Worm (Caenorhabditis elegans): ENCODE results near the gene cbp-2.
A peak's percentile ranks its signal among the peaks of the same experiment; 100 is the strongest.

The cbp-2 gene

DNA sequence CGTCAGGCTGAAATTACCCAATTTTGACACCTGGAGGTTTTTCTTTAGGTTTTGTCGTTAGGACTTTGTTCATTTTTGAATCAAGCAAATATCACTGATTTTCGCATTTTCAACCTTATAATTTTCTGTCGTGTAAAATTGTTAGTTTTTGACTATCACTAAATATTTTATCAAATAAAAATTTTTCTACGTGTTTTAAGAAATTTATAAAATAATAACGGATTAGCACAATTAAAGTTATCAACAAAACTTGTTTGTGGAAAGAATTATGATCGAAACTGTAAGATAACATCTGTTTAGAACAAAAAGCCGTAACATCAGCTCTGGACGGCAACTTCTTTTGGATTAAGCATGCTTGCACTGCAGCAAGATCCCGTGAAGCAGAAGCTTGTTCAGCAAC lies at the start of gene cbp-2:
Gene cbp-2, plus strand, starts transcription at position 301 of the 400 bp plus-strand sequence.
- TF ChIP-seq Y22D7AL.16 (tag; optimal IDR thresholded peaks at IDR 0.05) (no peak), elt-4 (tag; optimal IDR thresholded peaks at IDR 0.05) (no peak), unc-42 (tag; optimal IDR thresholded peaks at IDR 0.05) (no peak), sox-2 (GFP tag; IDR thresholded peaks at IDR 0.05) (no peak), hlh-6 (tag; optimal IDR thresholded peaks at IDR 0.05) (no peak), npax-4 (tag; optimal IDR thresholded peaks at IDR 0.05) (no peak), pax-1 (tag; optimal IDR thresholded peaks at IDR 0.05) (no peak), ceh-24 (tag; optimal IDR thresholded peaks at IDR 0.05) (no peak), elt-2 (tag; optimal IDR thresholded peaks at IDR 0.05) (no peak), ceh-48 (tag; optimal IDR thresholded peaks at IDR 0.05) (no peak), ceh-30 (tag; optimal IDR thresholded peaks at IDR 0.05) (no peak), dve-1 (tag; optimal IDR thresholded peaks at IDR 0.05) (no peak), K09A11.1 (tag; optimal IDR thresholded peaks at IDR 0.05; ENCODE audit: insufficient read depth) (no peak), unc-3 (GFP tag; conservative IDR thresholded peaks at IDR 0.05) (no peak), unc-3 (tag; optimal IDR thresholded peaks at IDR 0.05) (no peak), unc-55 (GFP tag; optimal IDR thresholded peaks at IDR 0.05) (no peak), ceh-18 (tag; optimal IDR thresholded peaks at IDR 0.05) (no peak), eyg-1 (tag; optimal IDR thresholded peaks at IDR 0.05) (no peak), lim-6 (tag; optimal IDR thresholded peaks at IDR 0.05) (no peak)

DNA sequence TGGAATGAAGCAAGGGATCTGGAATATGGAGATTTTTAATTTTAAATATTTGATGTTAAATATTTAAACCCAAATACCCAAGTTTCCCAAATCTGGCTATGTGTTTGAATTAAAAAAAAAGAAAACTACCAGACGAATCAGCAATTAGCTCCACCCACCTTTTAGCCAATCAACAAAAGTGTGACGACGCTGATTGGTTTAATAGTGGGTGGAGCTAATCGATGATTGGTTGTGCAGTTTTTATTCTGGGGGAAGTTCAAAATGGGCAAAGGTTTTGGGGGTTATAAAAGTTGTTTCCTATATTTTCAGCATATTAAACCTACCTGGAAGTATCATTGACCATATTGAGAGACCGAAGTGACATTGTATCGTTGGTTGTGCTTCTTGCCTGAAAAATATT lies 48.5 kb upstream of the cbp-2 start:
- TF ChIP-seq nfya-1 (tag; optimal IDR thresholded peaks at IDR 0.05) (peak; percentile 57), zip-5 (tag; optimal IDR thresholded peaks at IDR 0.05) (no peak), elt-2 (tag; optimal IDR thresholded peaks at IDR 0.05) (no peak)

DNA sequence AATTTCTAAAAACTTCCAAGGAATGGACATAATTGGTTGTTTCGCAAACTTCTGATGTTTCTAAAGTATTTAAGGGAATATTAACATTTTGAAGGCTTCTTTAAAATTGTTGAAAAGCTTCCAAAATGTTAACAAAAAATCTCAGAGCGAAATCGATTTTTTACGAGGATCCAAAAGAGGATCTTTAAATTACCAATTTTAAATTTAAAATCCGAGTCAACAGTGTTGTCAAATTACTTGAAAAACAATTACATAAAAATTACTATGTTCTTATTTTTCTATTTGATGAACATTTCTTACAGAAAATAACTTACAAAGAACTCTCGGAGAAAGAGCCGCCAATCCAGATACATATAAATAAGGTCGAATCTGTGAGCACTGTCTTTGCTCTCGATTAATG lies 46.0 kb upstream of the cbp-2 start, which contains the start of gene ZK757.10:
Gene ZK757.10, plus strand, starts transcription at position 301 of the 400 bp plus-strand sequence.
- no peak for TF ChIP-seq fax-1 (tag; optimal IDR thresholded peaks at IDR 0.05)
- TF ChIP-seq hlh-15 (tag; optimal IDR thresholded peaks at IDR 0.05), result no peak
- no peak for TF ChIP-seq fkh-10 (GFP tag; optimal IDR thresholded peaks at IDR 0.05)
- no peak for TF ChIP-seq ceh-14 (tag; optimal IDR thresholded peaks at IDR 0.05)
- no peak for TF ChIP-seq dmd-4 (tag; optimal IDR thresholded peaks at IDR 0.05; ENCODE audit: borderline replicate concordance)
- no peak for TF ChIP-seq ama-1 (optimal IDR thresholded peaks at IDR 0.05)
- no peak for TF ChIP-seq elt-4 (tag; optimal IDR thresholded peaks at IDR 0.05)
- TF ChIP-seq F13H6.1 (tag; optimal IDR thresholded peaks at IDR 0.05), result no peak
- no peak for TF ChIP-seq pha-4 (tag; optimal IDR thresholded peaks at IDR 0.05)
- TF ChIP-seq hlh-13 (GFP tag; optimal IDR thresholded peaks at IDR 0.05), result no peak
- no peak for TF ChIP-seq ztf-16 (tag; optimal IDR thresholded peaks at IDR 0.05)

DNA sequence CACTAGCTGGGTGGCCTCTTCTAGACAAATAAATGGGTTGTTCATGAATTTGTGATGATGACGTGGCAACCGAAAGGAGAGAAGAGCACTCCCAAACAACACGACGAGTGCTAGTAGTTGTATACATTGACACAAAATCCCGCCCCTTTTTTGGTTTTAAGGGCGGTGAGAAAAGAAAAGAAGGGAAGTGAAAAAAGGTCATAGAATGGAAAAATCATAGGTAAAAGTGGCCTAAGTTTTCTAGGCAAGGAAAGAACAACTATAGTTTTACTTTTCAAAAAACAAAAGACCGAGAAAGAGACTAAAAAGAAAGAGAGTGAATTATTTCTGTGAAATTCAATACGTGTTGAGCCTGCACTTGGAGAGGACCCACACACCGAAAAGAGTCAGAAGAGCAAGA lies 44.1 kb upstream of the cbp-2 start, which contains the start of gene ZK757.2:
Gene ZK757.2, minus strand, starts transcription at position 101 of the 400 bp plus-strand sequence.
- no peak for TF ChIP-seq pax-1 (tag; optimal IDR thresholded peaks at IDR 0.05)
- TF ChIP-seq unc-3 (GFP tag; conservative IDR thresholded peaks at IDR 0.05), result no peak
- TF ChIP-seq unc-3 (tag; optimal IDR thresholded peaks at IDR 0.05), result no peak
- TF ChIP-seq ceh-34 (tag; optimal IDR thresholded peaks at IDR 0.05), result peak; percentile 57

DNA sequence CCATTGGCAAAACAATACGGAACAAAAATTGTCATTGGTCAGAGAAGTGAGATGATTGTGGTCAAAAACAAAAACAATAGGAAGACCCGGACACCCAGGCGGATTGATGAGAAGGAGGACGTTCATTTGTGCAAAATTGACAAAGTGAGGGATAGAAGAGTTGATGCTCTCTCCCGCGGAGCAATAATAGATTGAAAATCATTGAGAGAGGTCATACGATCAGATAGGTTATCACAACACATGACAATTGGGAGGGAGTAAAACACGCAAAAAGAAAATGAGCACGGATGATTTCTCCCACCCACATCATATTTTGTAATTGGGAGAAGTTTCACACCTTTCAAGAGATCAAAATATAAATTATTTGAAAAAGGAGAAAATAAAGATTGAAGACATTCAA lies 37.4 kb upstream of the cbp-2 start:
- no peak for TF ChIP-seq lim-6 (tag; optimal IDR thresholded peaks at IDR 0.05)
- no peak for TF ChIP-seq eyg-1 (tag; optimal IDR thresholded peaks at IDR 0.05)
- no peak for TF ChIP-seq elt-4 (tag; optimal IDR thresholded peaks at IDR 0.05)
- no peak for TF ChIP-seq ama-1 (optimal IDR thresholded peaks at IDR 0.05)
- no peak for TF ChIP-seq ceh-45 (GFP tag; IDR thresholded peaks at IDR 0.05)
- TF ChIP-seq sox-4 (tag; optimal IDR thresholded peaks at IDR 0.05), result no peak
- TF ChIP-seq ceh-34 (tag; optimal IDR thresholded peaks at IDR 0.05), result no peak
- TF ChIP-seq mec-3 (tag; optimal IDR thresholded peaks at IDR 0.05; ENCODE audit: borderline replicate concordance), result no peak
- TF ChIP-seq pros-1 (tag; optimal IDR thresholded peaks at IDR 0.05), result no peak
- TF ChIP-seq dmd-4 (tag; optimal IDR thresholded peaks at IDR 0.05; ENCODE audit: borderline replicate concordance), result no peak
- TF ChIP-seq ets-4 (tag; optimal IDR thresholded peaks at IDR 0.05), result no peak
- TF ChIP-seq hlh-13 (GFP tag; optimal IDR thresholded peaks at IDR 0.05), result no peak
- no peak for TF ChIP-seq unc-86 (tag; optimal IDR thresholded peaks at IDR 0.05)
- TF ChIP-seq ceh-31 (tag; optimal IDR thresholded peaks at IDR 0.05), result no peak

Measured in whole organism, late embryonic.